Worm (Caenorhabditis elegans): ENCODE data around the gene F09C6.16.
"Not testable (repeated sequence)": the region's sequence is repeated elsewhere in the genome, so short reads cannot be mapped to it uniquely, and the experiment has no call there.

F09C6.16 gene

DNA sequence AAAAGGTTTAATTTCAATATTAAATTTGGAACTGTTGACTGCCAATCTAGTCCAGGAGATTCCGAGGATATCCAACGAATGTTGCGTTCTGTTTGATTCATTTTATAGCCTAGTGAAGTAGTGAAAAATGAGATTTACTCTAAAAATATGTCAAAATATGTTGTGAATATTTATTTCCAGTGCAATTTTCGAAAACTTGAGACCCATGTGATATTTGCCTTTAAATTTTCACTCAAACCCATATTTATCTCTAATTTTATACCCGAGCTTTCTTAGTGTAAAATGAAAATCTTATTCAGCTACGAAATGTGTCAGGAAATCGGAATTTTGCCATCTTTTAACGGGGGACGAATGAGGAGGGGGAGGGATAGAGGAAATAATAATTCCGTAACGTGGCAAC is at the start of gene F09C6.16:
Gene F09C6.16, minus strand, starts transcription at position 101 of the 400 bp plus-strand sequence.
- no peak for TF ChIP-seq unc-62 (GFP tag; optimal IDR thresholded peaks at IDR 0.05)

DNA sequence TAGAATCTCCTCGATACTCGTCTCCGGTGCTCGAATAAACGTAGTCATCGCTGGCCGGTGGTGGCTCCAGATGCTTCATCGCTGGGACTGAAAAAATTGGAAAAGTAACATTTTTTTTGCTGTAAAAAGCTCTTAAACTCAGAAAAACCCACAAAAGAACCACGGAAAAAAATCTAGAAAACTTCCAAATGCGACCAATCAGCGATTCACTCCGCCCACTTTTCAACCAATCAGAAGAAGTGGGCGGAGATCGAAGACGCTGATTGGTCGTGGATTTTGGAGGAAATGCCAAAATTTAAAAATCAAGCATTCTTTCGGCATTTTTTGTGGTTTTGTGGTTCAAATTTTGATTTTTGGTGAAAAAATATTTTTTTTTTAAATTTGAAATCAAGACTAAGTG is 49.2 kb upstream of the F09C6.16 start:
- TF ChIP-seq unc-62 (GFP tag; optimal IDR thresholded peaks at IDR 0.05), result no peak

DNA sequence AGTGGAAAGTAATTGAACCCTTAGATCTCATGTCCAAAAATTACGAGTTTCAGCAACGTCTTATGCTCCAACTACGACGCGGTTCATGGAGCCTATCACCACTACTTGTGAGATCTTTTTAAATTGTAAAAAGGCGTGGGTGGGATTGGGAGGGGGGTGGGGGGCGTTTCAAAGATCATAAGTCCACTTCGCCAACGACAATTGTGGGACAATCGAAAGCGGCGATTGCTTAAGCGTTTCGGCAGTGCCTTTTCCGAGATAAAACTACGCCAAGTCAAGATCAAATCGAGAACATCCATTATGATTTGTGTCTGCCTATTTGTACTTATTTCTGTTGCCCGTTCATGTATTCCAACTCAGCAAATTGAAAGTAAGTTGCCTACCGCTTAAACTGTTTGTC is 46.5 kb upstream of the F09C6.16 start, which contains the start of gene clec-239:
Gene clec-239, plus strand, starts transcription at position 301 of the 400 bp plus-strand sequence.
- TF ChIP-seq unc-62 (GFP tag; optimal IDR thresholded peaks at IDR 0.05), result no peak

DNA sequence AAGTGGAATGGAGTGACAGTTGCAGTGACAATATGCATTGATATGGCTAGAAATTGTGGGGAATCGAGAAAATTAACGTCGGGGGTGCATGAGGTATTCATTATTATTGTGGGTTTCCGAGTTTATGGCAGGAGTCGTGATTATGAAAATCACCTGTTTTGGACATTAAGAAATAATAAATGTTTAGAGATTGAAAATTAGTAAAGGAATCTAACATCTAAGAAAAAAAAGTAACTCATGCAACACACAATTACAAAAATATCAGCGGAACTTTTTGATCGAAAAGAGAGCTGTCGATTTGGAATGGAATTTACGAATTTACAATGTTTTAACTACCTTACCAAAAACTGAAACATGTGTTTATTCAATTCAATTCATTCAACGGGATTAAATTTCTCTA is 45.0 kb upstream of the F09C6.16 start, which contains the start of gene srh-206:
Gene srh-206, minus strand, starts transcription at position 101 of the 400 bp plus-strand sequence.
- TF ChIP-seq unc-62 (GFP tag; optimal IDR thresholded peaks at IDR 0.05), result no peak

DNA sequence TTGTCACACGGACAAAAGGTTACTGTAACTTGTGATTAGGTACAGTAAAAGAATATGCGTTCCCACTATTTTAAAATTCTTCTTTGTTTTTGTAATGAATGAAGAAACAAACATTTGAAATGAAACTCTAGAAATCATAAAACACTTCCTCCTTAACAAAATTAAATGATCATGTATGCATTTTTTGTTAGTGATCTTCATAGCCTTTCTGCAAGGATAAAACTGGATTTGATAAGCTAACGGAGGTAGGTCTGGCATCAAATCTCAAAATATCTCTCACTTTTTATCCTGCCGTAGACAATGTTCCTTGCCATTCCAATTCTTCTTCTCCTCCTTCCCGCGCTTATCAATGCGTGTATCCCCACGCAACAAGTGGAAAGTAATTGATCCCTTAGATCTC is 41.7 kb upstream of the F09C6.16 start, which contains the start of gene clec-238:
Gene clec-238, plus strand, starts transcription at position 301 of the 400 bp plus-strand sequence.
- TF ChIP-seq unc-62 (GFP tag; optimal IDR thresholded peaks at IDR 0.05), result no peak

DNA sequence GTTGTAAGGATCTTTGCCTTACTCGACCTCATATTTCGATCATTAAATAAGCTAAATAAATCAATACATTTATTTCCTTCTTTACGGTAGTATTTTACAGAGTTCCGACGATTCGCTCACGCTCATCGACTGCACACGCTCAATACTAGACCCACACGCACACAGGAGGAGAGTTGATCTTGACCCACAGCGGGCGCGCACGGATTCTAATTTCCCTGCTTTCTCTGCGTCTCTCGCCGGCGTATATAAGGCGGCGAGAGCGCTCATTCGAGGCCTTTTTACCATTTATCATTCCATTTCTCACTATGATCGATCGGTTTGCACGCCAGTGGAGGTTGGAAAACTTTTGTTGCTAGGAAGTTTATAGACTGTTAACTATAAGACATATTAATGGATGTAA is 40.3 kb upstream of the F09C6.16 start:
- TF ChIP-seq unc-62 (GFP tag; optimal IDR thresholded peaks at IDR 0.05), result no peak

DNA sequence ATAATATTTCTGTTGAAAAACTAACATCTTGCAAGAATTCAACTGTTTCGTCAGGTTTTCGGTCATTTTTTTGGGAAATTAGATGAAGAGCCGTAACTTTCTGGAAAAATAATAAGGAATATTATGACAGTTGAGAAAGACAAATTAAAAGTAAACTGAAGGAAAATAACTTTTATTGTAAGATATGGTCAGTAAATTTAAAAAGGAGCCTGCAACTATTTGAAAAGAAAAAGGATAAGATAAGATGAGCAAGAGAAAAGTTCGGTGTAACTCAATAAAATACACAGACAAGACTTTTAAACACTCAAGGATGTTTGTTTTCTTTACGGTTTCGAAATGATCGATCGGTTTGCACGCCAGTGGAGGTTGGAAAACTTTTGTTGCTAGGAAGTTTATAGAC is 39.8 kb upstream of the F09C6.16 start, which contains the start of gene fbxa-111:
Gene fbxa-111, minus strand, starts transcription at position 101 of the 400 bp plus-strand sequence.
- not testable (repeated sequence) for TF ChIP-seq unc-62 (GFP tag; optimal IDR thresholded peaks at IDR 0.05)

DNA sequence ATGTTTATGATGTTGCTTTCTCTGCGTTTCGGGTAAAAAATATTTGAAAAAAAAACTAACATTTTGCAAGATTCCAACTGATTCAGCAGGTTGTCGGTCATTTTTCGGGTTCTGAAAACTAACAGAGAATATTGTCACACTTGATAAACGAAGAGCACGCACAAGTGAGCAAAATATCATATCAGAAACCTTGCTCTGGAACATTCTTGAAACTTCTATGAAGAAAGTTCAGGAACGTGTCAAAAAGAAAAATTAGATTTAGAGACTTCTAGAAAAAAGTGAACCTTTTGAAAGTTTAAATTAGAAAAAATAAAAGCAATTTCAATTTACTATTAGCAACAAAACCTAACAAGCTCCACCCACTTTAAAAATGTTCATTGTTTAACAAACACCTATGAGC is 38.2 kb upstream of the F09C6.16 start, which contains the start of gene fbxa-112:
Gene fbxa-112, minus strand, starts transcription at position 101 of the 400 bp plus-strand sequence.
- not testable (repeated sequence) for TF ChIP-seq unc-62 (GFP tag; optimal IDR thresholded peaks at IDR 0.05)

DNA sequence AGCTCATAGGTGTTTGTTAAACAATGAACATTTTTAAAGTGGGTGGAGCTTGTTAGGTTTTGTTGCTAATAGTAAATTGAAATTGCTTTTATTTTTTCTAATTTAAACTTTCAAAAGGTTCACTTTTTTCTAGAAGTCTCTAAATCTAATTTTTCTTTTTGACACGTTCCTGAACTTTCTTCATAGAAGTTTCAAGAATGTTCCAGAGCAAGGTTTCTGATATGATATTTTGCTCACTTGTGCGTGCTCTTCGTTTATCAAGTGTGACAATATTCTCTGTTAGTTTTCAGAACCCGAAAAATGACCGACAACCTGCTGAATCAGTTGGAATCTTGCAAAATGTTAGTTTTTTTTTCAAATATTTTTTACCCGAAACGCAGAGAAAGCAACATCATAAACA is 29.0 kb upstream of the F09C6.16 start, which contains the start of gene fbxa-148:
Gene fbxa-148, plus strand, starts transcription at position 301 of the 400 bp plus-strand sequence.
- TF ChIP-seq unc-62 (GFP tag; optimal IDR thresholded peaks at IDR 0.05), result not testable (repeated sequence)

DNA sequence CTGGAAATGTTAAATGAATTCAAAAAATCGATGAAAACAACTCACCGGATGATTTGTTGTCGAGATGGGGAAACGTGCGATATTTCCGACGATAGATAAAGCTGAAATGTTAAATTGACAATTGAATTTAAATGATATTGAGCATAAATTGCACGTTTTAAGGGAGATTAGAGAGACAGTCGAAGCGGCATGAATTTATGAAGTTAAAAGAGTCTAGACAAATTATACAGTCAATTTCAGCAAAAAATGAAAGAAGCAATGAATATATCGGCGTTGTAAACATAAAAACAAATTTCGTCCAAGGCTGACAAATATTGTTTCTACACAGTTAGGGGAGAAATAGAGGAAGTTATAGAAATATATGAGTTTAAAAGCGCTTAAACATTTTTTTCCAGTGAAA is 17.6 kb upstream of the F09C6.16 start, which contains the start of gene Y102A5C.36:
Gene Y102A5C.36, minus strand, starts transcription at position 101 of the 400 bp plus-strand sequence.
- TF ChIP-seq unc-62 (GFP tag; optimal IDR thresholded peaks at IDR 0.05), result no peak

DNA sequence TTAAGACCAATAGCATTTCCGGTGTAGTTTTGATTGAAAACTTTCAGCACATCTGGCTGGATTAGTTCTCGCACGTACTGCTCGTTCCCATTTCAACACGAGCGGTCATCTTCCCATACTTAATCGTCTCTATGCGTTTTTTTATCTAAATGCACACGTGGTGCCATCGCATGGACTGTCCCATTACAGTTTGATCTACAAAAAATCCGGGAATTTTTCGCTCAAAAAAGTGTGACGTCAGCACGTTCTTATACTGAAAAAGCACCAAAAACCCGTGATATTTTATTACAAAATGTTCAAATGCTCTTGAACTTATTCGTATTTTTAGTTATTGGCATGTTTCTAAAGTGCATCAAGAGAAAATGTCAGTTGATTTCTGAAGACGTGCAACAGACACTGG is 12.2 kb upstream of the F09C6.16 start, which contains the start of gene Y102A5C.4:
Gene Y102A5C.4, plus strand, starts transcription at position 301 of the 400 bp plus-strand sequence.
- TF ChIP-seq unc-62 (GFP tag; optimal IDR thresholded peaks at IDR 0.05), result no peak

DNA sequence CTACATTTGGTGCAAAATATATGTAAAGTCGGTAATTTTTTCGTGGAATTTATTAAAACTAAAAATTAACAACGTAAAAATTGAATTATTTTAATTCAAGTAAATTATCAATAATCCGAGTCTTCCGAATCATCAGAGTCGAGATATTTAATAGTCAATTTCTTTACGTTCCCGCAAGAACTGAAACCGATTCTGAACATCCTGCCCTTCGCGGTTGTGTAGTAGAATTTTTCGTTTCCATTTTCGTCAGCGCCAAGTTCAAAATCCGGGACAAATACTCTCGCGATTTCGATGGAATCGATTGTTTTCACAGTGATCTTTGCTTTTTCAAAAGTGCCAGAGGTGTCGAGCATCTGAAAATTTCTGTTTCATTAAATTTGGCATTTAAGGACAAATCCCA is 9.9 kb upstream of the F09C6.16 start:
- TF ChIP-seq unc-62 (GFP tag; optimal IDR thresholded peaks at IDR 0.05), result no peak

DNA sequence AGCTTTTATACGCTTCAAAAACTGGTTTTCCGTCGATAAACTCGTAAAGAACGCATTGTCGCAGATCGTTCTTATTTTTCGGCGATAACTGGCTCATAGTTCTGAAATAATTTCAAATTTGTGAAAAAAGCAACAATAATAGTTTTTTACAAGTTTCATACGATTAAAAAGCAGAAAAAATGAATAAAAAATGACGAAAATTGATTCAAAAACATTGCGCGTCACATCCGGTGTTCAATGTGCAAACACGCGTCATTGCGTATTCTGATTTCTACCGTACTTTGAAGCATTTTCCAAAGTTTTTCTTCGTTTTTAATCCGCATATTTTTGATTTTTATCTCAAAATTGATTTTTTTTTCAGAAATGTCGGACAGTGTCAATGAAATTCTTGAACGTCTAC is 8.6 kb upstream of the F09C6.16 start, which contains the start of the genes fbxa-206 and Y102A5C.2:
Gene fbxa-206, minus strand, starts transcription at position 101 of the 400 bp plus-strand sequence.
Gene Y102A5C.2, plus strand, starts transcription at position 354 of the 400 bp plus-strand sequence.
- TF ChIP-seq unc-62 (GFP tag; optimal IDR thresholded peaks at IDR 0.05), result no peak

DNA sequence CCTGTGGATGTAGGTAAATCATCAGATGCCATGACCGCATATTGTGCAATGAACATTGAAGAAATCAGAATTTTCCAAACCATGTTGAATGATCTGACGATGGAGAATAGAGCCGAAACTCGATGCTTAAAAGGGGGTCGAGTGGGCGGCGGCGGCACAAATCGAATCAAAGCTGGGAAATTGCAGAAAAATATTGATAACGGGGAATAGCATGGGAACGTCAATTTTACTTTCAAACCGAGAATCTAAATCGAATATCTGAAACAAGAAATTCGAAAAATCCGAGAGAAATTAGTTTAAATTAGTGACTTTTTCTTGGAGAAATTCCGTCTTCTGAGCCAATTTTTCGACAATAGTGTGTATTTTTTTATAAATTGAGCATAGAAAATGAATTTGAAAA is 6.3 kb upstream of the F09C6.16 start, which contains the start of gene F09C6.10:
Gene F09C6.10, minus strand, starts transcription at position 101 of the 400 bp plus-strand sequence.
- TF ChIP-seq unc-62 (GFP tag; optimal IDR thresholded peaks at IDR 0.05), result no peak

DNA sequence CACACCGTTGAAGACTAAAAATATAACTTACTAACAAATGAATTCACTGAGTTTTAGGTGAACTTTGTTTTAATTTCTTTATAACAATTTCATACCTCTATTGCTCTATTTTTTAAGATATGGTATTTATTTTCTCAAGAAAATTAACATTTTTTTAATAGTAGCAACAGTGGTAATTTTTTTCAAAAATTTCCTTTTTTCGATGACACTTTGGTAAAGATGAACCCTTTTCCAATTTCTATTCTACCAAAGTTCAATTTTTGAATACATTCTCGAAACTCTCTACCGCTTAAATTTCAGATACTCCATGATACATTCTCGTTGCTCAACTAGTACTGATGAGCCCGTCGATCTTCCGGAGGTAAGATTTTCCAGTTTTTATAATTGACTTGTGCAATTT is 2.2 kb upstream of the F09C6.16 start, which contains the start of gene nhr-116:
Gene nhr-116, plus strand, starts transcription at position 301 of the 400 bp plus-strand sequence.
- TF ChIP-seq unc-62 (GFP tag; optimal IDR thresholded peaks at IDR 0.05), result no peak

DNA sequence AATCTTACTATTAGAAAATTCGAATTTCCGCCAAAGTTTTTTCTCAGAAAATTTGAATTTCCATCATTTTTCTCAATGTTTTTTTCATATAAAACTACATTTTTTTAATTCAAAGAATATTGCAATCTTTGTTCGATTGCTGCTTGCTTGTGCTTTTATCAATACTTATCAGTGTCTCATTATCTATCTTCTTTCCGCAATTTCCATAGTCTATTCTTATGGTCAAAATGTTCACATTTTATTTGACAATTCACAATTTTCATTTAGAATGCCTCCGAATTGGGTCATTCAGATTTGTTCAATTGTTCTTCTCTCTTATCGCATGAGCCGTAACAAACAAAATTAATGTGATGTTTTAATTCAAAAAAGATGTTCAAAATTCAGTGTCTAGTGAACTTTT is 1.5 kb upstream of the F09C6.16 start:
- TF ChIP-seq unc-62 (GFP tag; optimal IDR thresholded peaks at IDR 0.05), result no peak

DNA sequence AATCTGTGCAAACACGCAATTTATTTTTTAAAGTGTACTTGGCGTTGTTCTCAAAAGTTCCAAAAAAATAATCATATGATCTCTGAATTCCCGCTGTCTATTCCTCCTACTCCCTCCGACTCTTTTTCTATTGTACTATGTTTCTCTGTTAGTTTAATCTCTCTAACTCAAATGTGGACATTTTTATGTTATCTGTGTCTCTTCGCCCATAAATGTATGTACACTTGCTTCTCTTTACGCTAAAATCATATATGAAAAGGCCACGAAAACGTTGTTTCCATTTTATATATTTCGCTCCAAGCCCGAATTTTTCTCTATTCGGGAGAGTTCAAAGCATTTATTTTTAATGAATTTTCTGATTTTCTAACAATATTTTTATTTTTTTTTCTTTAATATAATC is 1.1 kb upstream of the F09C6.16 start:
- TF ChIP-seq unc-62 (GFP tag; optimal IDR thresholded peaks at IDR 0.05), result no peak
